Fruit fly (Drosophila melanogaster) whole organism, wandering third instar larva: ENCODE data around the gene CG13117.

Experiments used
- Abd-B ChIP-seq: fragments of >200 bp; optimal IDR thresholded peaks from 2 replicates; lab custom pipeline; 2017; ENCODE audit warnings: missing biosample characterization, missing genetic modification characterization
- CG9705 ChIP-seq: fragments of 200-800 bp; sonication (Bioruptor generic); optimal IDR thresholded peaks from 2 replicates; lab custom pipeline; 2018; ENCODE audit warnings: missing biosample characterization, mild to moderate bottlenecking, missing genetic modification characterization
- CrebA ChIP-seq: fragments of 200-800 bp; sonication (Bioruptor generic); optimal IDR thresholded peaks from 2 replicates; lab custom pipeline; 2016; ENCODE audit warnings: missing biosample characterization, mild to moderate bottlenecking, missing genetic modification characterization, borderline replicate concordance
- Dfd ChIP-seq: fragments of >200 bp; optimal IDR thresholded peaks from 2 replicates; lab custom pipeline; 2017; ENCODE audit warnings: missing biosample characterization, missing genetic modification characterization
- Dif ChIP-seq: fragments of 200-275, 200-300 bp; sonication (Bioruptor generic); optimal IDR thresholded peaks from 2 replicates; lab custom pipeline; 2018; ENCODE audit warnings: missing biosample characterization, missing genetic modification characterization; ENCODE audit not compliant: partially characterized antibody
- GATAd ChIP-seq: sonication (Bioruptor generic); optimal IDR thresholded peaks from 2 replicates; lab custom pipeline; 2016; ENCODE audit warnings: missing biosample characterization, missing genetic modification characterization
- HLH106 ChIP-seq: fragments of 200-800 bp; optimal IDR thresholded peaks from 3 replicates; lab custom pipeline; 2019; ENCODE audit warnings: missing biosample characterization, mild to moderate bottlenecking, missing genetic modification characterization, moderate library complexity
- Hnf4 ChIP-seq: fragments of 200-800 bp; sonication (Bioruptor generic); optimal IDR thresholded peaks from 2 replicates; lab custom pipeline; 2016; ENCODE audit warnings: missing biosample characterization, mild to moderate bottlenecking, missing genetic modification characterization
- Hr78 ChIP-seq: fragments of >200 bp; optimal IDR thresholded peaks from 2 replicates; lab custom pipeline; 2017; ENCODE audit warnings: missing biosample characterization, missing genetic modification characterization
- Hr83 ChIP-seq: fragments of 200-300 bp; sonication (Bioruptor generic); optimal IDR thresholded peaks from 2 replicates; lab custom pipeline; 2016; ENCODE audit warnings: missing biosample characterization, mild to moderate bottlenecking, missing genetic modification characterization, moderate library complexity; ENCODE audit not compliant: poor library complexity, severe bottlenecking
- Mio ChIP-seq: sonication (Bioruptor generic); optimal IDR thresholded peaks from 2 replicates; lab custom pipeline; 2016; ENCODE audit warnings: missing biosample characterization, missing genetic modification characterization
- Myc ChIP-seq: fragments of >200 bp; optimal IDR thresholded peaks from 2 replicates; lab custom pipeline; 2017
- N ChIP-seq: fragments of >200 bp; optimal IDR thresholded peaks from 2 replicates; lab custom pipeline; 2018; ENCODE audit warnings: missing biosample characterization, missing external identifiers, missing genetic modification characterization
- OdsH ChIP-seq: fragments of 200-800 bp; sonication (Bioruptor generic); optimal IDR thresholded peaks from 2 replicates; lab custom pipeline; 2016; ENCODE audit warnings: missing biosample characterization, mild to moderate bottlenecking, missing genetic modification characterization
- Rel ChIP-seq, 2 experiments: fragments of 200-800 bp; sonication (Bioruptor generic) in 1 of 2; optimal IDR thresholded peaks; 2 replicates in 1 of 2; 3 replicates in 1 of 2; lab custom pipeline; 2016 to 2019; ENCODE audit warnings: mild to moderate bottlenecking in 2 of 2, missing biosample characterization in 2 of 2, missing genetic modification characterization in 2 of 2, moderate library complexity in 1 of 2
- Sp1 ChIP-seq: fragments of 200-800 bp; sonication (Bioruptor generic); optimal IDR thresholded peaks from 3 replicates; lab custom pipeline; 2019; ENCODE audit warnings: missing biosample characterization, mild to moderate bottlenecking, missing genetic modification characterization, moderate library complexity
- Vsx2 ChIP-seq: fragments of 200-300, 225-300 bp; sonication (Bioruptor generic); optimal IDR thresholded peaks from 2 replicates; lab custom pipeline; 2018; ENCODE audit warnings: missing biosample characterization, missing genetic modification characterization; ENCODE audit not compliant: partially characterized antibody
- dl ChIP-seq, 2 experiments: fragments of 175-275, 200-275 bp in 1 of 2; fragments of 200-275 bp in 1 of 2; sonication (Bioruptor generic); optimal IDR thresholded peaks; lab custom pipeline; 2018; ENCODE audit warnings: mild to moderate bottlenecking in 2 of 2, missing biosample characterization in 2 of 2, missing genetic modification characterization in 2 of 2, moderate library complexity in 2 of 2; ENCODE audit not compliant: partially characterized antibody in 2 of 2, insufficient read depth in 1 of 2
- dmrt93B ChIP-seq: fragments of 200-800 bp; sonication (Bioruptor generic); optimal IDR thresholded peaks from 2 replicates; lab custom pipeline; 2018; ENCODE audit warnings: missing biosample characterization, mild to moderate bottlenecking, missing genetic modification characterization
- ey ChIP-seq: fragments of 200-800 bp; sonication (Bioruptor generic); optimal IDR thresholded peaks from 2 replicates; lab custom pipeline; 2016; ENCODE audit warnings: missing biosample characterization, missing genetic modification characterization
- foxo ChIP-seq, 2 experiments: fragments of 200-800 bp; sonication (Bioruptor generic); optimal IDR thresholded peaks; 2 replicates in 1 of 2; 3 replicates in 1 of 2; lab custom pipeline; 2016 to 2017; ENCODE audit warnings: missing biosample characterization in 2 of 2, missing genetic modification characterization in 2 of 2
- h ChIP-seq: fragments of 200-800 bp; sonication (Bioruptor generic); optimal IDR thresholded peaks from 3 replicates; lab custom pipeline; 2016; ENCODE audit warnings: missing biosample characterization, mild to moderate bottlenecking, missing genetic modification characterization
- psq ChIP-seq: fragments of 200-800 bp; sonication (Bioruptor generic); optimal IDR thresholded peaks from 3 replicates; lab custom pipeline; 2017; ENCODE audit warnings: missing biosample characterization, mild to moderate bottlenecking, missing genetic modification characterization, moderate library complexity
- rgr ChIP-seq: fragments of 200-800 bp; sonication (Bioruptor generic); optimal IDR thresholded peaks from 3 replicates; lab custom pipeline; 2016; ENCODE audit warnings: missing biosample characterization, mild to moderate bottlenecking, missing genetic modification characterization
- sage ChIP-seq: fragments of 200-800 bp; sonication (Bioruptor generic); optimal IDR thresholded peaks from 2 replicates; lab custom pipeline; 2016; ENCODE audit warnings: missing biosample characterization, mild to moderate bottlenecking, missing genetic modification characterization
- usp ChIP-seq: fragments of >200 bp; optimal IDR thresholded peaks from 2 replicates; lab custom pipeline; 2017; ENCODE audit warnings: missing biosample characterization, missing genetic modification characterization

Gene CG13117

dm6 chr2L:9737360-9737759, 915 bp downstream of the CG13117 start:
- TF ChIP-seq Abd-B (GFP tag; lab: Kevin White, UChicago): no peak
- TF ChIP-seq Hnf4 (GFP tag; lab: Kevin White, UChicago): no peak
- TF ChIP-seq Dif (GFP tag; lab: Kevin White, UChicago): no peak
- no peak for TF ChIP-seq ey
- TF ChIP-seq Hr83 (GFP tag; lab: Kevin White, UChicago): no peak
- no peak for TF ChIP-seq N (GFP tag; lab: Kevin White, UChicago)
- TF ChIP-seq CrebA (GFP tag; lab: Kevin White, UChicago): no peak
- no peak for TF ChIP-seq Myc (lab: Kevin White, UChicago)
- TF ChIP-seq h (GFP tag; lab: Kevin White, UChicago): no peak
- no peak for TF ChIP-seq Sp1
- no peak for TF ChIP-seq Vsx2 (GFP tag; lab: Kevin White, UChicago)
- TF ChIP-seq OdsH (GFP tag; lab: Kevin White, UChicago): no peak
- TF ChIP-seq sage (GFP tag; lab: Kevin White, UChicago): no peak
- TF ChIP-seq Hr78 (GFP tag; lab: Kevin White, UChicago): no peak
- TF ChIP-seq GATAd (GFP tag; lab: Kevin White, UChicago): no peak
- no peak for TF ChIP-seq Rel (GFP tag; optimal IDR thresholded peaks at IDR 0.05; lab: Kevin White, UChicago)
- TF ChIP-seq Rel (tag; optimal IDR thresholded peaks at IDR 0.05; lab: Kevin White, UChicago): no peak
- TF ChIP-seq dmrt93B (GFP tag; lab: Kevin White, UChicago): no peak
- no peak for TF ChIP-seq dl (GFP tag; optimal IDR thresholded peaks at IDR 0.05; lab: Kevin White, UChicago; ENCODE audit: insufficient read depth in 1 of 2, partially characterized antibody in 2 of 2)
- TF ChIP-seq rgr (GFP tag; lab: Kevin White, UChicago): no peak
- TF ChIP-seq Mio (GFP tag; lab: Kevin White, UChicago): no peak

dm6 chr2L:9737803-9738202, 1.4 kb downstream of the CG13117 start:
- TF ChIP-seq HLH106 (peak; percentile 12), foxo (GFP tag; optimal IDR thresholded peaks at IDR 0.05; lab: Kevin White, UChicago) (peak in 1 of 2 experiments; percentile 20), Myc (lab: Kevin White, UChicago) (no peak), h (GFP tag; lab: Kevin White, UChicago) (peak; percentile 14), rgr (GFP tag; lab: Kevin White, UChicago) (peak; percentile 17), CG9705 (no peak)

dm6 chr2L:9739685-9740084, 3.2 kb downstream of the CG13117 start:
- TF ChIP-seq dmrt93B (GFP tag; lab: Kevin White, UChicago) (no peak), Dfd (GFP tag; lab: Kevin White, UChicago) (peak; percentile 63)

dm6 chr2L:9743823-9744222, 7.4 kb downstream of the CG13117 start:
- TF ChIP-seq N (GFP tag; lab: Kevin White, UChicago) (no peak), dmrt93B (GFP tag; lab: Kevin White, UChicago) (no peak), h (GFP tag; lab: Kevin White, UChicago) (no peak), psq (GFP tag; lab: Kevin White, UChicago) (no peak), Hr78 (GFP tag; lab: Kevin White, UChicago) (no peak), dl (GFP tag; optimal IDR thresholded peaks at IDR 0.05; lab: Kevin White, UChicago; ENCODE audit: insufficient read depth in 1 of 2, partially characterized antibody in 2 of 2) (no peak)
- TF ChIP-seq, all 38 proteins: peak for 0

DNA sequence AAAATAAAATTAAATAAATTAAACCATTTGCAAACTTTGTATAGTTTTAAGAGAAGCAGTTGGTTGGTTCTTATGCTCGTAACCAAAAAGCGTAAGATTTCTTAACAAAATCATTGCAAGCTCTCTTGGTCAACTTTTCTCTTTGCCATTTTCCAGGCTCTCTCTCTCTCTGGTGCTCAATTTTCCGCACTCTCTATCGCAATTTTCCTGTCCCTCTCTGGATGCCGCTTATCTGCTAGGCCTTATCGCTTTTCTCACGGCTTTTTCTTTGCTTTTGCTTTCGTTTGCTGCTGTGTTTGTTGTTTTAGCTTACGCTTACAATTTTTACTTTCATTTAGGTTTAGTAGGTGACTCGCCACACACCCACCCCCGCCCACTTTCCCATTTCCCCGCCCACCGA, 8.2 kb downstream of the CG13117 start:
- no peak for TF ChIP-seq sage (GFP tag; lab: Kevin White, UChicago)
- no peak for TF ChIP-seq Sp1
- no peak for TF ChIP-seq usp (GFP tag; lab: Kevin White, UChicago)
